Fruit fly (Drosophila melanogaster): ENCODE data around the gene CG33642.

- TF ChIP-seq insv (optimal IDR thresholded peaks at IDR 0.05), result no peak
- no peak for TF ChIP-seq h (optimal IDR thresholded peaks at IDR 0.05)
- no peak for TF ChIP-seq Myc (optimal IDR thresholded peaks at IDR 0.05)
- TF ChIP-seq ttk (optimal IDR thresholded peaks at IDR 0.05), result no peak
Observed at dm6 chr2L:13547738-13548726, 18.3 kb downstream of the CG33642 start.
